Fruit fly (Drosophila melanogaster) whole organism, prepupa: ENCODE measurements around the gene CG32755.
A peak's percentile ranks its signal among the peaks of the same experiment; 100 is the strongest.

Source experiments
- eg ChIP-seq: fragments of 200-800 bp; sonication (Bioruptor generic); IDR thresholded peaks from 3 replicates; pipeline ENCODE4 v1.3.6; 2022; ENCODE audit warnings: missing biosample characterization, missing genetic modification characterization
- fd85E ChIP-seq: fragments of 200-800 bp; sonication (Bioruptor generic); optimal IDR thresholded peaks from 3 replicates; lab custom pipeline; 2016; ENCODE audit warnings: missing biosample characterization, missing genetic modification characterization

dm6 chrX:5917310-5917988 lies 32.6 kb upstream of the CG32755 start:
- TF ChIP-seq fd85E (GFP tag; lab: Kevin White, UChicago), result no peak
- TF ChIP-seq eg, result peak; percentile 67; the same call in 2 of the 3 replicates
